Fruit fly (Drosophila melanogaster) whole organism, pupa: ENCODE data around the gene CG43335.

ENCODE experiments used
- CG10348 ChIP-seq: fragments of 200-800 bp; sonication (Bioruptor generic); IDR thresholded peaks from 2 replicates; pipeline ENCODE4 v1.3.6; 2022; ENCODE audit warnings: missing biosample characterization, missing genetic modification characterization
- CG12605 ChIP-seq: fragments of 200-800 bp; sonication (Bioruptor generic); IDR thresholded peaks from 2 replicates; pipeline ENCODE4 v1.3.6; 2022; ENCODE audit warnings: missing biosample characterization, missing genetic modification characterization
- CG13204 ChIP-seq: fragments of 200-800 bp; sonication (Bioruptor generic); optimal IDR thresholded peaks from 2 replicates; lab custom pipeline; 2018; ENCODE audit warnings: missing biosample characterization, mild to moderate bottlenecking, missing genetic modification characterization, moderate library complexity
- CG14655 ChIP-seq: fragments of 200-800 bp; sonication (Bioruptor generic); optimal IDR thresholded peaks from 3 replicates; lab custom pipeline; 2017; ENCODE audit warnings: mild to moderate bottlenecking, missing biosample characterization, missing genetic modification reagents, missing genetic modification characterization
- CG15710 ChIP-seq: fragments of 200-800 bp; sonication (Bioruptor generic); optimal IDR thresholded peaks from 2 replicates; lab custom pipeline; 2018; ENCODE audit warnings: missing biosample characterization, mild to moderate bottlenecking, missing genetic modification characterization, moderate library complexity
- CG17806 ChIP-seq: fragments of 200-800 bp; sonication (Bioruptor generic); optimal IDR thresholded peaks from 2 replicates; lab custom pipeline; 2018; ENCODE audit warnings: missing biosample characterization, mild to moderate bottlenecking, missing genetic modification characterization, moderate library complexity
- CG32121 ChIP-seq: fragments of 200-800 bp; sonication (Bioruptor generic); IDR thresholded peaks from 2 replicates; pipeline ENCODE4 v1.3.6; 2022; ENCODE audit warnings: missing biosample characterization, missing genetic modification characterization
- CG34367 ChIP-seq: fragments of 200-800 bp; sonication (Bioruptor generic); optimal IDR thresholded peaks from 2 replicates; lab custom pipeline; 2018; ENCODE audit warnings: missing biosample characterization, mild to moderate bottlenecking, missing genetic modification characterization
- CG4496 ChIP-seq: fragments of 200-800 bp; sonication (Bioruptor generic); IDR thresholded peaks from 3 replicates; pipeline ENCODE4 v1.3.6; 2022; ENCODE audit warnings: missing biosample characterization, missing genetic modification characterization
- CG8159 ChIP-seq: fragments of 200-800 bp; sonication (Bioruptor generic); optimal IDR thresholded peaks from 3 replicates; lab custom pipeline; 2018; ENCODE audit warnings: missing biosample characterization, mild to moderate bottlenecking, missing genetic modification characterization, moderate library complexity
- CG8301 ChIP-seq: fragments of 200-800 bp; sonication (Bioruptor generic); optimal IDR thresholded peaks from 2 replicates; lab custom pipeline; 2018; ENCODE audit warnings: missing biosample characterization, mild to moderate bottlenecking, missing genetic modification characterization
- CG9948 ChIP-seq: fragments of 200-800 bp; sonication (Bioruptor generic); optimal IDR thresholded peaks from 2 replicates; lab custom pipeline; 2018; ENCODE audit warnings: missing biosample characterization, mild to moderate bottlenecking, missing genetic modification characterization, moderate library complexity
- D1 ChIP-seq: fragments of 200-800 bp; sonication (Bioruptor generic); optimal IDR thresholded peaks from 2 replicates; lab custom pipeline; 2018; ENCODE audit warnings: missing biosample characterization, mild to moderate bottlenecking, missing genetic modification characterization, moderate library complexity
- EcR ChIP-seq: fragments of 200-800 bp; sonication (Bioruptor generic); optimal IDR thresholded peaks from 3 replicates; lab custom pipeline; 2019; ENCODE audit warnings: missing biosample characterization, missing genetic modification characterization, mild to moderate bottlenecking, moderate library complexity, missing genetic modification reagents
- Ets98B ChIP-seq: fragments of 200-800 bp; sonication (Bioruptor generic); IDR thresholded peaks from 2 replicates; pipeline ENCODE4 v1.3.6; 2022; ENCODE audit warnings: missing biosample characterization, missing genetic modification characterization
- Pif1A ChIP-seq: fragments of 200-800 bp; sonication (Bioruptor generic); optimal IDR thresholded peaks from 3 replicates; lab custom pipeline; 2016; ENCODE audit warnings: missing biosample characterization, missing genetic modification characterization
- Pif1B ChIP-seq: fragments of 200-800 bp; sonication (Bioruptor generic); optimal IDR thresholded peaks from 3 replicates; lab custom pipeline; 2016; ENCODE audit warnings: missing biosample characterization, missing genetic modification characterization
- Snoo ChIP-seq: fragments of 200-800 bp; sonication (Bioruptor generic); optimal IDR thresholded peaks from 3 replicates; lab custom pipeline; 2017; ENCODE audit warnings: missing biosample characterization, mild to moderate bottlenecking, missing genetic modification characterization, inconsistent platforms
- fd96Ca ChIP-seq: fragments of 200-800 bp; sonication (Bioruptor generic); IDR thresholded peaks from 3 replicates; pipeline ENCODE4 v1.3.6; 2022; ENCODE audit warnings: missing biosample characterization, missing genetic modification characterization
- gl ChIP-seq: fragments of 200-800 bp; sonication (Bioruptor generic); optimal IDR thresholded peaks from 2 replicates; lab custom pipeline; 2018; ENCODE audit warnings: missing biosample characterization, mild to moderate bottlenecking, missing genetic modification characterization
- rn ChIP-seq: fragments of 200-800 bp; sonication (Bioruptor generic); IDR thresholded peaks from 2 replicates; pipeline ENCODE4 v1.3.6; 2022; ENCODE audit warnings: missing biosample characterization, missing genetic modification characterization

Gene CG43335

dm6 chr3R:15648898-15649297 lies 13.6 kb downstream of the CG43335 start:
- no peak for TF ChIP-seq CG10348
- no peak for TF ChIP-seq CG8159 (tag; lab: Kevin White, UChicago)
- TF ChIP-seq gl (tag; lab: Kevin White, UChicago) = no peak
- TF ChIP-seq CG4496 = no peak
- TF ChIP-seq Ets98B = no peak
- no peak for TF ChIP-seq CG32121 (GFP tag; lab: Robert Waterston, UW)
- no peak for TF ChIP-seq CG13204 (GFP tag; lab: Kevin White, UChicago)
- TF ChIP-seq CG34367 (tag; lab: Kevin White, UChicago) = no peak
- no peak for TF ChIP-seq CG15710 (tag; lab: Kevin White, UChicago)
- no peak for TF ChIP-seq CG17806
- TF ChIP-seq Pif1A (GFP tag; lab: Kevin White, UChicago) = no peak
- no peak for TF ChIP-seq rn (GFP tag; lab: Robert Waterston, UW)
- no peak for TF ChIP-seq CG8301 (tag; lab: Kevin White, UChicago)

- no peak for TF ChIP-seq gl (tag; lab: Kevin White, UChicago)
- TF ChIP-seq CG13204 (GFP tag; lab: Kevin White, UChicago) = no peak
- peak; percentile 74 for TF ChIP-seq CG34367 (tag; lab: Kevin White, UChicago)
- no peak for TF ChIP-seq CG10348
- TF ChIP-seq EcR (GFP tag; lab: Kevin White, UChicago) = no peak
- TF ChIP-seq CG4496 = 0 out of 3 replicates have a peak, but pooled peaks have one; percentile 34
- TF ChIP-seq Pif1A (GFP tag; lab: Kevin White, UChicago) = peak; percentile 19
- TF ChIP-seq CG15710 (tag; lab: Kevin White, UChicago) = peak; percentile 79
- peak; percentile 57 for TF ChIP-seq CG14655 (GFP tag; lab: Kevin White, UChicago)
- TF ChIP-seq CG17806 = peak; percentile 69
- TF ChIP-seq CG8301 (tag; lab: Kevin White, UChicago) = peak; percentile 57
- peak; percentile 76 for TF ChIP-seq CG9948 (tag; lab: Kevin White, UChicago)
- TF ChIP-seq fd96Ca (GFP tag; lab: Robert Waterston, UW) = no peak
- TF ChIP-seq Pif1B (GFP tag; lab: Kevin White, UChicago) = no peak
- no peak for TF ChIP-seq CG12605 (GFP tag; lab: Robert Waterston, UW)
- TF ChIP-seq Ets98B = no peak
- TF ChIP-seq CG8159 (tag; lab: Kevin White, UChicago) = peak; percentile 83
- TF ChIP-seq Snoo = no peak
- TF ChIP-seq D1 = peak; percentile 30
- TF ChIP-seq rn (GFP tag; lab: Robert Waterston, UW) = no peak
- no peak for TF ChIP-seq CG32121 (GFP tag; lab: Robert Waterston, UW)
- TF ChIP-seq, all 21 proteins: peak for 10
These were observed 15.0 kb downstream of the CG43335 start for dm6 chr3R:15650250-15650649.

dm6 chr3R:15650669-15651068 lies 15.4 kb downstream of the CG43335 start:
- no peak for TF ChIP-seq Ets98B
- TF ChIP-seq CG10348 = no peak
- TF ChIP-seq rn (GFP tag; lab: Robert Waterston, UW) = no peak
- no peak for TF ChIP-seq CG8301 (tag; lab: Kevin White, UChicago)
- no peak for TF ChIP-seq CG14655 (GFP tag; lab: Kevin White, UChicago)
- TF ChIP-seq CG4496 = 0 out of 3 replicates have a peak, but pooled peaks have one; percentile 3

DNA sequence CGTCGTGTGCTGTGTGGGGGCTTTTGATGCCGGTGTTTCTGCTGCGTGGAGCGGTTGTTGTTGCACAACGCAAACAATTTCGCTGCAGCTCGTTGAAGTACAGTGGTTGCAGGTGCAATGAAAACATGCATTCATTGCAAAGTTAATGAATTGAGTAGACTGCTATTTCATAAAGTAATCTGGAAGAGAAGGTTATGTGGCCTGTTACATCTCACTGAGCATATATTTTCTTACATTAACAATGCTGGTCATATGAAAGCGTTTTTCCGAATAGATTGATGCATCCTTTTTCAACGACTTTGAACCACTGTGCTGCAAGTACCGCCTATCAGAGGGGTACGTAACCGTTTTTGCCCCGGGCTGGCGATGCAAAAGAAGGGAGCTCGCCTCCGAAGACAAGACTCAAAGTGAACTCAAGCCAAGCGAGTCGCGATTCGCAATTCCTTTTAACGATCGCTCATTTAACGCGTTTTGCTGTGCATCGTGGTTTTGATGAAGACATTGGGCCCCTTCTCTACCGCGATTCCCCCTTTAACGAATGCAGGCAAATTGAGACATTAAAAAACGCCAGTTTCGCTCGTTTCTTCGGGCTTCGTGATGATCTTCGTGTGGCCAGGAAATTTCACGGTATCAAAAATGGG lies 16.6 kb downstream of the CG43335 start:
- TF ChIP-seq fd96Ca (GFP tag; lab: Robert Waterston, UW) (peak; percentile 98), Snoo (peak; percentile 97), CG34367 (tag; lab: Kevin White, UChicago) (peak; percentile 95), CG12605 (GFP tag; lab: Robert Waterston, UW) (peak; percentile 94), CG13204 (GFP tag; lab: Kevin White, UChicago) (peak; percentile 90), Pif1A (GFP tag; lab: Kevin White, UChicago) (peak; percentile 99), EcR (GFP tag; lab: Kevin White, UChicago) (peak; percentile 57), CG32121 (GFP tag; lab: Robert Waterston, UW) (peak; percentile 95), D1 (peak; percentile 95), CG17806 (peak; percentile 98), CG8301 (tag; lab: Kevin White, UChicago) (peak; percentile 98), CG15710 (tag; lab: Kevin White, UChicago) (peak; percentile 93), CG10348 (peak; percentile 72), Ets98B (peak; percentile 95), Pif1B (GFP tag; lab: Kevin White, UChicago) (peak; percentile 98), CG4496 (peak; percentile 98), gl (tag; lab: Kevin White, UChicago) (peak; percentile 97), CG9948 (tag; lab: Kevin White, UChicago) (peak; percentile 98), CG14655 (GFP tag; lab: Kevin White, UChicago) (peak; percentile 99), rn (GFP tag; lab: Robert Waterston, UW) (peak; percentile 90), CG8159 (tag; lab: Kevin White, UChicago) (peak; percentile 98)

DNA sequence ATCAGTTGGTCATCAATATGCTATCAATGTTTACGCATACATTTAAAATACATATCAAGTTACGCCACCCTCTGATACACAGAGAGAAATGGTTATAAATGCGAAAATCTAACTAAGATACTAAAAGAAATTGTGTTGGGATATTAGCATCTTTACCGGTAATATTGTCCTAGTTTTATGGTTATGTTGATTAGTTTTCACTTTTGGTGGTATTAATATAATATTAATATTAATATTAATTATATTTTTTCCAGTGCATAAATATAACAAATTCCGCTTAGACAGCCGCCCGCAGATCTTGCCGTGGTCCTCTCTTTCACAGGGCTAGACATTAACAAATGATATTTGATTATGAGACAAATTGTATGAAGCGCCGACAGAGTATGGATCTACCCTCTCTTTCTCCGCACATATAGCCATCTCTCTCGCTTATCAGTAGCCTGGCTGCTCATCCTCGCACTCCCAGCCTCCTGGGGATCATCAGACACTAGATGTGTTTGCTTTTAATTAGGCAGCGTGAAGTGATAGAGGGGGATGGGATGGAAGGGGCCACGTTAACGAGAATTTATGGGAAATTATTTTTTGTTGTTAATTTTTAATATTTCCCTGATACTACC lies 17.5 kb downstream of the CG43335 start:
- TF ChIP-seq CG32121 (GFP tag; lab: Robert Waterston, UW) = no peak
- no peak for TF ChIP-seq D1
- TF ChIP-seq Ets98B = no peak
- peak; percentile 44 for TF ChIP-seq CG15710 (tag; lab: Kevin White, UChicago)
- TF ChIP-seq CG8301 (tag; lab: Kevin White, UChicago) = peak; percentile 41
- no peak for TF ChIP-seq gl (tag; lab: Kevin White, UChicago)
- TF ChIP-seq CG4496 = peak; percentile 26; the same call in 1 of the 3 replicates
- TF ChIP-seq Snoo = peak; percentile 45
- TF ChIP-seq Pif1A (GFP tag; lab: Kevin White, UChicago) = no peak
- TF ChIP-seq CG17806 = peak; percentile 64
- peak; percentile 57 for TF ChIP-seq CG14655 (GFP tag; lab: Kevin White, UChicago)
- TF ChIP-seq CG10348 = no peak
- peak; percentile 70 for TF ChIP-seq CG8159 (tag; lab: Kevin White, UChicago)
- no peak for TF ChIP-seq rn (GFP tag; lab: Robert Waterston, UW)
- no peak for TF ChIP-seq CG12605 (GFP tag; lab: Robert Waterston, UW)
- TF ChIP-seq fd96Ca (GFP tag; lab: Robert Waterston, UW) = no peak
- TF ChIP-seq CG13204 (GFP tag; lab: Kevin White, UChicago) = no peak
- no peak for TF ChIP-seq EcR (GFP tag; lab: Kevin White, UChicago)
- TF ChIP-seq CG9948 (tag; lab: Kevin White, UChicago) = peak; percentile 61
- TF ChIP-seq Pif1B (GFP tag; lab: Kevin White, UChicago) = peak; percentile 32
- TF ChIP-seq CG34367 (tag; lab: Kevin White, UChicago) = peak; percentile 14
